Fruit fly (Drosophila melanogaster): ENCODE data around the gene CG9213.
A peak's percentile ranks its signal among the peaks of the same experiment; 100 is the strongest.

The CG9213 gene

dm6 chrX:15594230-15594857 is 20.0 kb upstream of the CG9213 start (continued):
- TF ChIP-seq sob (GFP tag; IDR thresholded peaks at IDR 0.05) (peak; percentile 60; the same call in 1 of the 2 replicates), Hr51 (GFP tag; optimal IDR thresholded peaks at IDR 0.05) (no peak), CG4820 (GFP tag; optimal IDR thresholded peaks at IDR 0.05) (peak; percentile 1), oc (tag; optimal IDR thresholded peaks at IDR 0.05) (no peak), Hey (tag; optimal IDR thresholded peaks at IDR 0.05) (no peak), caup (GFP tag; optimal IDR thresholded peaks at IDR 0.05; ENCODE audit: severe bottlenecking) (no peak), twi (tag; optimal IDR thresholded peaks at IDR 0.05) (peak; percentile 51), CG15696 (tag; optimal IDR thresholded peaks at IDR 0.05) (peak; percentile 60), CG3163 (GFP tag; optimal IDR thresholded peaks at IDR 0.05) (no peak), Hmx (GFP tag; optimal IDR thresholded peaks at IDR 0.05) (no peak), Doc3 (GFP tag; IDR thresholded peaks at IDR 0.05; ENCODE audit: partially characterized antibody) (no peak), CG6689 (GFP tag; IDR thresholded peaks at IDR 0.05) (no peak), CG7987 (GFP tag; optimal IDR thresholded peaks at IDR 0.05) (no peak), CG10274 (GFP tag; optimal IDR thresholded peaks at IDR 0.05) (no peak), bigmax (GFP tag; optimal IDR thresholded peaks at IDR 0.05) (no peak), CG31365 (tag; optimal IDR thresholded peaks at IDR 0.05) (no peak), pb (GFP tag; optimal IDR thresholded peaks at IDR 0.05) (no peak), CG1603 (tag; optimal IDR thresholded peaks at IDR 0.05) (peak; percentile 21), CG2129 (GFP tag; IDR thresholded peaks at IDR 0.05; ENCODE audit: partially characterized antibody) (no peak), HHEX (GFP tag; optimal IDR thresholded peaks at IDR 0.05) (no peak), Pdp1 (GFP tag; optimal IDR thresholded peaks at IDR 0.05) (peak in 1 of 2 experiments; percentile 13), pho (GFP tag; optimal IDR thresholded peaks at IDR 0.05) (no peak), E2f1 (GFP tag; IDR thresholded peaks at IDR 0.05) (peak; percentile 65), chif (GFP tag; optimal IDR thresholded peaks at IDR 0.05) (peak in 1 of 2 experiments; percentile 41), CG12391 (tag; optimal IDR thresholded peaks at IDR 0.05) (no peak), CG17568 (GFP tag; optimal IDR thresholded peaks at IDR 0.05) (no peak), CG7556 (GFP tag; optimal IDR thresholded peaks at IDR 0.05) (no peak), CG31388 (GFP tag; optimal IDR thresholded peaks at IDR 0.05) (no peak), CG2678 (tag; optimal IDR thresholded peaks at IDR 0.05) (no peak), Ada2b (GFP tag; IDR thresholded peaks at IDR 0.05) (no peak), Dip3 (GFP tag; optimal IDR thresholded peaks at IDR 0.05) (no peak), wdn (GFP tag; IDR thresholded peaks at IDR 0.05) (no peak), chinmo (GFP tag; IDR thresholded peaks at IDR 0.05; ENCODE audit: partially characterized antibody) (0 out of 4 replicates have a peak, but pooled peaks have one; percentile 36), CG17612 (GFP tag; IDR thresholded peaks at IDR 0.05) (no peak), CG11456 (GFP tag; IDR thresholded peaks at IDR 0.05) (peak; percentile 94), psq (GFP tag; optimal IDR thresholded peaks at IDR 0.05) (no peak), Rx (GFP tag; IDR thresholded peaks at IDR 0.05) (peak; percentile 17; the same call in 1 of the 2 replicates), CG12219 (GFP tag; optimal IDR thresholded peaks at IDR 0.05) (no peak), CG34422 (GFP tag; IDR thresholded peaks at IDR 0.05) (peak; percentile 68), Adf1 (GFP tag; IDR thresholded peaks at IDR 0.05) (no peak), en (GFP tag; optimal IDR thresholded peaks at IDR 0.05) (no peak), CG6813 (GFP tag; optimal IDR thresholded peaks at IDR 0.05) (no peak), CG18262 (tag; optimal IDR thresholded peaks at IDR 0.05) (no peak), Sry-β (GFP tag; optimal IDR thresholded peaks at IDR 0.05) (no peak), esg (GFP tag; conservative IDR thresholded peaks at IDR 0.05) (no peak), CG17912 (GFP tag; optimal IDR thresholded peaks at IDR 0.05) (no peak), Taf1 (GFP tag; IDR thresholded peaks at IDR 0.05) (peak; percentile 34; the same call in 1 of the 2 replicates), CG12155 (GFP tag; optimal IDR thresholded peaks at IDR 0.05) (no peak), Hr3 (GFP tag; optimal IDR thresholded peaks at IDR 0.05) (no peak)
